Fruit fly (Drosophila melanogaster): ENCODE results near the gene Sbat.

Gene Sbat

dm6 chr2L:2857862-2858734 is 20.0 kb upstream of the Sbat start (continued):
- TF ChIP-seq croc (GFP tag; conservative IDR thresholded peaks at IDR 0.05) (no peak), crol (GFP tag; IDR thresholded peaks at IDR 0.05) (peak; percentile 75), CG4282 (GFP tag; optimal IDR thresholded peaks at IDR 0.05) (peak; percentile 6), Nf-YC (tag; optimal IDR thresholded peaks at IDR 0.05) (peak; percentile 34), CG13123 (GFP tag; optimal IDR thresholded peaks at IDR 0.05) (no peak), Dref (GFP tag; IDR thresholded peaks at IDR 0.05) (no peak), cwo (GFP tag; optimal IDR thresholded peaks at IDR 0.05) (peak; percentile 34), Blimp-1 (GFP tag; optimal IDR thresholded peaks at IDR 0.05) (peak; percentile 62), Ets65A (GFP tag) (peak; percentile 35), unpg (GFP tag; optimal IDR thresholded peaks at IDR 0.05) (peak; percentile 13), CG10543 (GFP tag; optimal IDR thresholded peaks at IDR 0.05) (peak; percentile 53), sug (tag; optimal IDR thresholded peaks at IDR 0.05) (peak; percentile 44), chinmo (GFP tag; IDR thresholded peaks at IDR 0.05; ENCODE audit: partially characterized antibody) (peak; percentile 88; the same call in 3 of the 4 replicates), NfI (GFP tag; optimal IDR thresholded peaks at IDR 0.05) (no peak)

- TF ChIP-seq CG11085 (GFP tag; IDR thresholded peaks at IDR 0.05) (no peak), stwl (tag; optimal IDR thresholded peaks at IDR 0.05) (no peak), gt (GFP tag; IDR thresholded peaks at IDR 0.05) (no peak), CG15073 (GFP tag; optimal IDR thresholded peaks at IDR 0.05) (no peak), CG7786 (GFP tag; optimal IDR thresholded peaks at IDR 0.05) (no peak), gem (tag; optimal IDR thresholded peaks at IDR 0.05) (no peak), CG11093 (GFP tag; IDR thresholded peaks at IDR 0.05) (no peak), ci (GFP tag; IDR thresholded peaks at IDR 0.05) (peak; percentile 77), Ets65A (GFP tag) (no peak), sens-2 (GFP tag; IDR thresholded peaks at IDR 0.05) (0 out of 2 replicates have a peak, but pooled peaks have one; percentile 4), dm (GFP tag; optimal IDR thresholded peaks at IDR 0.05) (no peak), gce (GFP tag; IDR thresholded peaks at IDR 0.05) (peak; percentile 11; the same call in 1 of the 3 replicates), CG12769 (tag; optimal IDR thresholded peaks at IDR 0.05) (peak; percentile 45), tin (GFP tag; optimal IDR thresholded peaks at IDR 0.05) (no peak), Dll (GFP tag; IDR thresholded peaks at IDR 0.05; ENCODE audit: partially characterized antibody) (peak; percentile 36; the same call in 1 of the 4 replicates), Awh (GFP tag; IDR thresholded peaks at IDR 0.05) (no peak), pnt (GFP tag; optimal IDR thresholded peaks at IDR 0.05) (no peak), lov (optimal IDR thresholded peaks at IDR 0.05) (no peak), lov (GFP tag; IDR thresholded peaks at IDR 0.05) (no peak), ems (GFP tag; optimal IDR thresholded peaks at IDR 0.05) (no peak), CG4820 (GFP tag; optimal IDR thresholded peaks at IDR 0.05) (no peak), CG1602 (GFP tag; optimal IDR thresholded peaks at IDR 0.05) (no peak), Dref (GFP tag; IDR thresholded peaks at IDR 0.05) (no peak), al (GFP tag; IDR thresholded peaks at IDR 0.05) (no peak), CG6854 (GFP tag; optimal IDR thresholded peaks at IDR 0.05) (no peak), CG15269 (tag; optimal IDR thresholded peaks at IDR 0.05) (no peak), vfl (GFP tag; optimal IDR thresholded peaks at IDR 0.05) (no peak), Poxn (GFP tag; IDR thresholded peaks at IDR 0.05) (no peak), Bteb2 (GFP tag; optimal IDR thresholded peaks at IDR 0.05) (no peak), CG1832 (GFP tag; optimal IDR thresholded peaks at IDR 0.05) (no peak), lbe (GFP tag; optimal IDR thresholded peaks at IDR 0.05) (no peak), sug (tag; optimal IDR thresholded peaks at IDR 0.05) (no peak), wdn (GFP tag; IDR thresholded peaks at IDR 0.05) (no peak), CG2678 (tag; optimal IDR thresholded peaks at IDR 0.05) (no peak), Elba2 (GFP tag; optimal IDR thresholded peaks at IDR 0.05) (no peak), CG16863 (GFP tag; optimal IDR thresholded peaks at IDR 0.05) (no peak)
These were observed 16.8 kb upstream of the Sbat start for dm6 chr2L:2861140-2861884.
